Worm (Caenorhabditis elegans): ENCODE data around the gene jmjd-2.

The jmjd-2 gene

DNA sequence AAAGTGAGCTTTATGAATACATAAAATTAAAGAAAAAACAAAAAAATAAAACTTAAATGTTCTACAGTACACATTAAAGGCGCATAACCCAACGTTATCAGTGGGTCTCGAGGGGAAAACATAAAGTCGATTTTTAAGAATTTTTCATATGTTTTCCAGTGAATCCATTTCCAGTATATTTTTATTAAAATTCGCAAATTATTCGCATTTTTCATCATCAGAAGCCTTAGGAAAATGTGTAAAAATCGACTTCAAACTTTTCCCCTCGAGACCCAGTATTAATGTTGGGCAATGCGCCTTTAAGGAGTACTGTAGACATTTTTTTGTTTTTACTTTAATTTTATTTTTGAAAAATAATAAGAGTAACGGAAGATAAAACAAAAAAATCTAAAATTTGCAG, 25.3 kb downstream of the jmjd-2 start:
- TF ChIP-seq pqm-1 (tag; optimal IDR thresholded peaks at IDR 0.05) (no peak), C38D4.7 (GFP tag; optimal IDR thresholded peaks at IDR 0.05) (no peak), rnt-1 (tag; optimal IDR thresholded peaks at IDR 0.05) (no peak), ceh-14 (tag; optimal IDR thresholded peaks at IDR 0.05) (no peak), fkh-6 (tag; optimal IDR thresholded peaks at IDR 0.05) (no peak)

DNA sequence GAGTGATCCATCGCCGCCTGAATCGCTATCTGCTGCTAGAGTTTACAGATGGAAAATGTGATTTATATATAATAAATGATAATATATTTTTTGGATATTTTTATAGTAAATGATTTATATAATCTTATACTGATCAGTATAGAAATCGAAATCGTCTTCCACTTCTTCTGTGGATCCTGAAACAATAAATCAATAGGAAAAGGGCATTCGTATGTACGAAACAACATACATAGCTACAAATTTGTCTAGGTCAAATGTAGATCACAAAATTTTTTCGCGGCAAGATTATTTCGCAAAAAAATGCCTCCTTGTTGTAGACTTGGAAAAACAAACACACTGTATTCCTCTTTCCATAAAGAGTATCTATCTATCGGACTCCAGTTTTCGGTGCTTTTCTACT, 29.3 kb downstream of the jmjd-2 start, which contains the start of gene Y48B6A.10:
TSS of gene Y48B6A.10 (plus strand) at position 301 of the 400 bp plus-strand sequence.
- no peak for TF ChIP-seq hlh-8 (tag; optimal IDR thresholded peaks at IDR 0.05)
- no peak for TF ChIP-seq T23F11.4 (GFP tag; optimal IDR thresholded peaks at IDR 0.05)
- TF ChIP-seq ceh-31 (tag; optimal IDR thresholded peaks at IDR 0.05), result no peak
- TF ChIP-seq ahr-1 (tag; optimal IDR thresholded peaks at IDR 0.05), result no peak
- no peak for TF ChIP-seq ceh-30 (tag; optimal IDR thresholded peaks at IDR 0.05)
- no peak for TF ChIP-seq C38D4.7 (GFP tag; optimal IDR thresholded peaks at IDR 0.05)

DNA sequence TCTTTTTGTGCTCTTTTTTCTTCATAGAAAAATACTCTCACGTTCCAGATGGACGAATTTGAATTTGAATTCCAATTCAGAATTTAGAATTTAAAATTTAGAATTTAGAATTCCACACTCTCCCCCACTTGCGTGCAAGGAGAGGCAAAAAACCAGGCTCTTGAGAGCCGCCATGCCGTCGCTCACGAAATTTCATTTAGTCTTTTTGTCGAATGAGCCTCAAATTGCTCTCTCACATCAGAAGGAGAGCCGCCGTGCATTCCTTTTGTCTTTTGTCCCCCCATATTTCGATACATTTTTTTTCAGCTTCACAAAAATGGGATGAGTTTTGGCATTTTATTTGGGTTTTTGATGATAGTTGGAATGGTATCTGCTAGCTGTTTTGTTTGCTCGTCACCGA, 32.3 kb downstream of the jmjd-2 start, which contains the start of gene hot-7:
TSS of gene hot-7 (plus strand) at position 301 of the 400 bp plus-strand sequence.
- TF ChIP-seq gmeb-2 (tag; optimal IDR thresholded peaks at IDR 0.05), result no peak
- TF ChIP-seq rnt-1 (tag; optimal IDR thresholded peaks at IDR 0.05), result no peak
- TF ChIP-seq ceh-2 (tag; optimal IDR thresholded peaks at IDR 0.05), result no peak
- TF ChIP-seq nhr-232 (tag; optimal IDR thresholded peaks at IDR 0.05), result no peak
- no peak for TF ChIP-seq sox-4 (tag; optimal IDR thresholded peaks at IDR 0.05)
- no peak for TF ChIP-seq ceh-9 (tag; optimal IDR thresholded peaks at IDR 0.05)
- TF ChIP-seq unc-86 (tag; optimal IDR thresholded peaks at IDR 0.05), result no peak
- no peak for TF ChIP-seq C08G9.2 (tag; optimal IDR thresholded peaks at IDR 0.05)
- no peak for TF ChIP-seq ama-1 (optimal IDR thresholded peaks at IDR 0.05)
- no peak for TF ChIP-seq che-1 (tag; optimal IDR thresholded peaks at IDR 0.05)

DNA sequence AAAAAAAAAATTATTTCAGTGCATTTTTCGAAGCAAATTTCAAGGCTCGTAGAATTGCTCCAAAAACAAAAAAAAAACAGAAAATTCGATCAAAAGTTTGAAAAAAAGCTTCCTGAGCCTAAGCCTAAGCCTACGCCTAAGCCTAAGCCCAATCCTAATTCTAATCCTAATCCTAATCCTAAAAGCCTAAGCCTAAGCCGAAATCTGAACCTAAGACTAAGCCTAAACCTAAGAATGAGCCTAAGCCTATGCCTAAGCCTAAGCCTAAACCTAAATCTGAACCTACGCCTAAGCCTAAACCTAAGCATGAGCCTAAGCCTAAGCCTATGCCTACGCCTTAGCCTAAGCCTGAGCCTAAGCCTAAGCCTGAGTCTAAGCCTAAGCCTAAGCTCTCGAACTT, 37.2 kb downstream of the jmjd-2 start:
- TF ChIP-seq tbx-7 (tag; optimal IDR thresholded peaks at IDR 0.05) (no peak), dve-1 (tag; optimal IDR thresholded peaks at IDR 0.05) (peak; percentile 82)

DNA sequence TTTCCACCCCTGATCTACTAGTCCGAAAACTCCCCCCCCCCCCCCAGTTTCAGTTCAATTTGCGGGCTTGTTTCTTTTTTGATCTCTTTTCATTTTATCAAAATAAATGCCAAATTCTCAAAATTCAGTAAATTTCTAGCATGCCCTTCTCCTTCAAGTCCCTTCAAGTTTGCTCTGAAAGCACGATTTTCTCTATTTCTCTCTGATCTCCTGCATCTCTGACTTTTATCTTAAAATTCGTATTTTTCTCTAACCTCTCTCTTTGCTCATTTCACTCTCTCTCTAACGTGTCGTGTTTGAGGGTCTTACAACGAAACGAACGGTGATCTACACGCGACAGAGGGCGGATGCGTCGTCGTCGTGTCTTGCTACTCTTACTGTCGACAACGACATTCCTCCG, 38.1 kb downstream of the jmjd-2 start, which contains the start of gene ace-3:
TSS of gene ace-3 (plus strand) at position 301 of the 400 bp plus-strand sequence.
- TF ChIP-seq ceh-24 (tag; optimal IDR thresholded peaks at IDR 0.05) (no peak), ets-4 (tag; optimal IDR thresholded peaks at IDR 0.05) (no peak), hlh-15 (tag; optimal IDR thresholded peaks at IDR 0.05) (no peak), gmeb-2 (tag; optimal IDR thresholded peaks at IDR 0.05) (no peak), unc-3 (GFP tag; conservative IDR thresholded peaks at IDR 0.05) (no peak), unc-3 (tag; optimal IDR thresholded peaks at IDR 0.05) (no peak), pax-1 (tag; optimal IDR thresholded peaks at IDR 0.05) (no peak), ceh-18 (tag; optimal IDR thresholded peaks at IDR 0.05) (no peak), unc-86 (tag; optimal IDR thresholded peaks at IDR 0.05) (no peak), F13H6.1 (tag; optimal IDR thresholded peaks at IDR 0.05) (no peak)

DNA sequence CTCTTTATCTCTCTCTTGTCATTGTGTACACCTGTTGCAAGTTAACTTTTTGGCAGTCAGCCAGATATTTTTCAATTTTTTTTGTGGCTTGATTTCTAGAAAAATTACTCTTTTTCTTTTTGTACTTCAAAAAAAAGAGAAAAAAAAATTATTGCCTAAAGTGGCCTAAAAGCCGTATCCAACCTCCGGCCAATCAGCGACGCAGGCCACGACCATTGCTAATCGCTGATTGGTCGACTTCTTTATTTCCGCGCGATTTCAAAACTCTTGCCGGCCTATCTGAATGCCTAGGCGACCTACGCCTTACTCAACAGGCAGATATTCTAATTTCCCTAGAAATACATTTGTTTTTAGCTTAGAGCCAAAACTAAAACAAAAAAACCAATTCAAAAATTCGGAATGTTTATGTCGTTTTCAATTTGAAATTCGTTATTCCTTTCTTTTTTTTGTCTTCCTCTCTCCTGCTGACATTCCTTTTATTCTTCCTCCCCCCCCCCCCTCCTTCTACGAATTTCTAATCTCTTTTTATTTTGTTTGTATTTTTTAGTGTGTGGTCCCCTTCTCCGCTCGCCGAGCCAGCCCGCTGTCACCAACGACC, 45.8 kb downstream of the jmjd-2 start, which contains the start of gene ace-4:
TSS of gene ace-4 (plus strand) at position 548 of the 598 bp plus-strand sequence.
- TF ChIP-seq pax-1 (tag; optimal IDR thresholded peaks at IDR 0.05) (no peak), nfya-1 (tag; optimal IDR thresholded peaks at IDR 0.05) (peak; percentile 77), ceh-6 (GFP tag; optimal IDR thresholded peaks at IDR 0.05) (no peak), K09A11.1 (tag; optimal IDR thresholded peaks at IDR 0.05; ENCODE audit: insufficient read depth) (no peak), unc-3 (GFP tag; conservative IDR thresholded peaks at IDR 0.05) (no peak), unc-3 (tag; optimal IDR thresholded peaks at IDR 0.05) (no peak)

All from whole organism, late embryonic.